Worm (Caenorhabditis elegans): ENCODE results near the gene Y73C8B.5.

Gene Y73C8B.5

DNA sequence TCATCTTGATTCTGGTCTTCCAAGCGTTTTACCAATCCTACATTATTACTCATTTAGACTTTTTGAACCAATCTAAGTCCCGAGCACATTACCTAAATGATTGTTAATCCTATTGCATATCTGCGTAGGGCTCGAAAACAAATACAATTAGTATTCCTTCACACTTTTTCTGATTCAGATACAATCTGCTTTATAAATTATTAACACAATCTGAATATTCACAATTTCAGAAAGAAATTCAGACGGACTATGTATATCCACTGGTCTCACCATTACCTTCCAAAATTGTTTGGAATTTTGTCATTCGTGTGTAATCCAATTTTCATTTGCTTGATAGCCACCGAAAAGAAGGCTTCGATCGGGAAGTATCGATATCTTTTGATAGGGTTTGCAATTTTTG lies 44.1 kb downstream of the Y73C8B.5 start, which contains the start of gene srj-11:
TSS of gene srj-11 (plus strand) at position 250 of the 400 bp plus-strand sequence.
- TF ChIP-seq him-1 (tag; optimal IDR thresholded peaks at IDR 0.05) (no peak), dao-5 (tag; optimal IDR thresholded peaks at IDR 0.05) (no peak)

DNA sequence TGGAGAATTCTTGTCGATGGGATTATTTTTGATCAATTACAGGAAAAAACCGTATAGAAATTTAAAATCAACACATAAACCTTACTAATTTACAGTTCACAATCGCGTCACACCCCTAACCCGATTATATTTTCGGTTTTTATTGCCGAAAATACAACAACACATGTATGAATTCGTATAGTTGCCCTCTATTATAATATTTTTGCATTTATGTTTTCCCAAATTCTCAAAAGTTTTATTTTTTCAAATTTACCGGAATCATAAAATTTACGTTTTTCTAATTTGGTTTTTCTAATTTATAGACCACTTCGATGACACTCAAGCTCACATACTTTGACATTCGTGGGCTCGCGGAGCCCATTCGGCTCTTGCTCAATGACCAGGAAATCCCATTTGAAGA lies 45.9 kb downstream of the Y73C8B.5 start, which contains the start of gene gst-23:
TSS of gene gst-23 (plus strand) at position 301 of the 400 bp plus-strand sequence.
- TF ChIP-seq dao-5 (tag; optimal IDR thresholded peaks at IDR 0.05) = no peak
- no peak for TF ChIP-seq him-1 (tag; optimal IDR thresholded peaks at IDR 0.05)
- TF ChIP-seq W03F9.2 (tag; optimal IDR thresholded peaks at IDR 0.05) = no peak

DNA sequence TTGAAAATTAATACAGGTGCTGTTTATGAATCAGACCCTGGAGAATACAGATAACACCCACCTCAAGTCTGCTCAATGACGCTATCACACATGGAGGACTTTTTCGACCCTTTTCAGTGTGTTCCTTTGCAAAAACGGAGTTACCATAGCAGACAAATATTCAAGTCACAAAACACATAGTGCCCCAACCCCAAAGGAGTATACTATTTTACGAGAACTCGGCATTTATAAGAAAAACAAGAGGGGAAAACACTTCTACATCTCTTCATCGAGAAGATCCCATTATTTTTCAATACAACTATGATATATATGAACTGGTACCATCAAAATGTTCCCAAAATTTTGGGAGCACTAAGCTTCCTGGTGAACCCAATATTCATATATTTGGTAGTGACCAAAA lies 47.6 kb downstream of the Y73C8B.5 start, which contains the start of gene srj-7:
TSS of gene srj-7 (plus strand) at position 301 of the 400 bp plus-strand sequence.
- no peak for TF ChIP-seq dao-5 (tag; optimal IDR thresholded peaks at IDR 0.05)
- no peak for TF ChIP-seq W03F9.2 (tag; optimal IDR thresholded peaks at IDR 0.05)
- TF ChIP-seq him-1 (tag; optimal IDR thresholded peaks at IDR 0.05) = no peak

DNA sequence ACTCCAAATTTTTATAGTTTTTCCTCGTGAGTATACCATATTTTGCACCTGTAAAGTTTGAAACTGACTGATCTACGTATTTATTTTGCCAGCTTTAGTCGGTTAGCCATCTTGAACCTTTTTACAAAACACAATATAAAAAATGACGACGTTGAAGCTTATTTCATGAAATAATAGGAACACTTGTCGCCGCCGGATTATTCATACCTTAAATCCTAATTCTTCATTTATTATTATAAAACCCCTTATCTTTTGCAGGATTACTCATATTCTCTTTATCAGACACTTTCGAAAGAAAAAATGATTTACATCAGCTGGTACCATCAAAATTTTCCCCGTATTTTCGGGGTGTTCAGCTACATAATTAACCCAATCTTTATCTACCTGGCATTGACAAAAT lies 50.4 kb downstream of the Y73C8B.5 start, which contains the start of gene srj-8:
TSS of gene srj-8 (plus strand) at position 301 of the 400 bp plus-strand sequence.
- TF ChIP-seq dao-5 (tag; optimal IDR thresholded peaks at IDR 0.05) (no peak), him-1 (tag; optimal IDR thresholded peaks at IDR 0.05) (no peak), W03F9.2 (tag; optimal IDR thresholded peaks at IDR 0.05) (no peak)
